Fruit fly (Drosophila melanogaster): Measurements from ENCODE around the gene Lsd-2.

The Lsd-2 gene

dm6 chrX:15085777-15086510 is 9.9 kb upstream of the Lsd-2 start, which contains the start of the genes CG15027 and Dbct (continued):
- peak; percentile 68; the same call in 1 of the 2 replicates for TF ChIP-seq CG32767 (GFP tag; IDR thresholded peaks at IDR 0.05)
- TF ChIP-seq Oli (tag; optimal IDR thresholded peaks at IDR 0.05), result peak; percentile 61
- TF ChIP-seq CG11456 (GFP tag; IDR thresholded peaks at IDR 0.05), result peak; percentile 66; the same call in 1 of the 3 replicates
- no peak for TF ChIP-seq bbx (GFP tag; IDR thresholded peaks at IDR 0.05; ENCODE audit: partially characterized antibody)
- TF ChIP-seq seq (GFP tag; IDR thresholded peaks at IDR 0.05), result no peak
- peak; percentile 64 for TF ChIP-seq danr (GFP tag; IDR thresholded peaks at IDR 0.05)
- TF ChIP-seq slbo (GFP tag; IDR thresholded peaks at IDR 0.05), result peak; percentile 72
- 0 out of 2 replicates have a peak, but pooled peaks have one; percentile 24 for TF ChIP-seq ato (GFP tag; IDR thresholded peaks at IDR 0.05; ENCODE audit: partially characterized antibody)
- no peak for TF ChIP-seq CG5953 (GFP tag; IDR thresholded peaks at IDR 0.05)
- TF ChIP-seq Awh (GFP tag; IDR thresholded peaks at IDR 0.05), result 0 out of 2 replicates have a peak, but pooled peaks have one; percentile 35
- TF ChIP-seq D19B (GFP tag; optimal IDR thresholded peaks at IDR 0.05), result no peak
- TF ChIP-seq ase (GFP tag; IDR thresholded peaks at IDR 0.05), result peak; percentile 59; the same call in 2 of the 3 replicates
- TF ChIP-seq dati (GFP tag; IDR thresholded peaks at IDR 0.05), result no peak
- peak; percentile 71 for TF ChIP-seq tgo (GFP tag; IDR thresholded peaks at IDR 0.05)
- no peak for TF ChIP-seq pum (GFP tag; optimal IDR thresholded peaks at IDR 0.05)
- TF ChIP-seq CG10267 (tag; optimal IDR thresholded peaks at IDR 0.05), result peak; percentile 92
- TF ChIP-seq CG12744 (GFP tag; optimal IDR thresholded peaks at IDR 0.05), result no peak
- TF ChIP-seq Tbp (GFP tag; optimal IDR thresholded peaks at IDR 0.05), result no peak
- peak; percentile 46 for TF ChIP-seq Dek (tag; optimal IDR thresholded peaks at IDR 0.05)
- peak; percentile 4 for TF ChIP-seq CG31388 (GFP tag; optimal IDR thresholded peaks at IDR 0.05)
- peak in 1 of 2 experiments; percentile 66 for TF ChIP-seq Hr51 (GFP tag; optimal IDR thresholded peaks at IDR 0.05)
- peak; percentile 6 for TF ChIP-seq Dip3 (GFP tag; optimal IDR thresholded peaks at IDR 0.05)
- no peak for TF ChIP-seq h (optimal IDR thresholded peaks at IDR 0.05)
- no peak; the same call in 2 of the 3 replicates for TF ChIP-seq zen2 (GFP tag; IDR thresholded peaks at IDR 0.05; ENCODE audit: partially characterized antibody)
- TF ChIP-seq prd (optimal IDR thresholded peaks at IDR 0.05), result no peak
- TF ChIP-seq prd (GFP tag; IDR thresholded peaks at IDR 0.05), result peak; percentile 79
- no peak for TF ChIP-seq CG16779 (GFP tag; IDR thresholded peaks at IDR 0.05)
- TF ChIP-seq Fer3 (tag; optimal IDR thresholded peaks at IDR 0.05), result peak; percentile 56
- no peak for TF ChIP-seq z (GFP tag; IDR thresholded peaks at IDR 0.05)
- TF ChIP-seq psq (GFP tag; optimal IDR thresholded peaks at IDR 0.05), result peak; percentile 28
- peak; percentile 64; the same call in 1 of the 2 replicates for TF ChIP-seq hbn (GFP tag; IDR thresholded peaks at IDR 0.05; ENCODE audit: partially characterized antibody)
- TF ChIP-seq dimm (GFP tag; IDR thresholded peaks at IDR 0.05), result no peak
- no peak for TF ChIP-seq br (optimal IDR thresholded peaks at IDR 0.05)
- TF ChIP-seq CG11695 (GFP tag; IDR thresholded peaks at IDR 0.05), result peak; percentile 61; the same call in 1 of the 3 replicates
- no peak for TF ChIP-seq Usf (GFP tag; optimal IDR thresholded peaks at IDR 0.05)
- TF ChIP-seq CG17361 (GFP tag; IDR thresholded peaks at IDR 0.05), result peak; percentile 61
- TF ChIP-seq Optix (GFP tag; IDR thresholded peaks at IDR 0.05), result no peak
- TF ChIP-seq CG15514 (GFP tag; optimal IDR thresholded peaks at IDR 0.05), result peak; percentile 33
- TF ChIP-seq peb (GFP tag; IDR thresholded peaks at IDR 0.05), result peak; percentile 40; the same call in 1 of the 2 replicates
- no peak for TF ChIP-seq Dad (GFP tag; optimal IDR thresholded peaks at IDR 0.05)
- TF ChIP-seq CG8359 (GFP tag; optimal IDR thresholded peaks at IDR 0.05; ENCODE audit: borderline replicate concordance), result no peak
- no peak for TF ChIP-seq repo (GFP tag; optimal IDR thresholded peaks at IDR 0.05)
- no peak for TF ChIP-seq CG8478 (optimal IDR thresholded peaks at IDR 0.05)
- TF ChIP-seq CG1792 (GFP tag; optimal IDR thresholded peaks at IDR 0.05), result no peak
- 0 out of 2 replicates have a peak, but pooled peaks have one; percentile 15 for TF ChIP-seq aop (GFP tag; IDR thresholded peaks at IDR 0.05)
- peak; percentile 55 for TF ChIP-seq fd3F (GFP tag; optimal IDR thresholded peaks at IDR 0.05)
- TF ChIP-seq nerfin-2 (GFP tag; IDR thresholded peaks at IDR 0.05; ENCODE audit: partially characterized antibody), result no peak
- 0 out of 3 replicates have a peak, but pooled peaks have one; percentile 39 for TF ChIP-seq CG11560 (tag; IDR thresholded peaks at IDR 0.05)
- peak; percentile 57; the same call in 1 of the 3 replicates for TF ChIP-seq Opbp (GFP tag; IDR thresholded peaks at IDR 0.05; ENCODE audit: partially characterized antibody)
- TF ChIP-seq CG11504 (tag; optimal IDR thresholded peaks at IDR 0.05), result peak; percentile 70
